Fruit fly (Drosophila melanogaster) whole organism, embryonic: ENCODE results near the gene CG6738.
A peak's percentile ranks its signal among the peaks of the same experiment; 100 is the strongest.

Experiments used
- Asciz ChIP-seq: fragments of 200-800 bp; sonication (Bioruptor generic); optimal IDR thresholded peaks from 2 replicates; lab custom pipeline; 2017; ENCODE audit warnings: missing biosample characterization, mild to moderate bottlenecking, missing genetic modification characterization, missing genetic modification reagents
- B-H2 ChIP-seq: fragments of 200-800 bp; sonication (Bioruptor generic); optimal IDR thresholded peaks from 2 replicates; lab custom pipeline; 2018; ENCODE audit warnings: missing biosample characterization, mild to moderate bottlenecking, missing genetic modification characterization
- CG10274 ChIP-seq: fragments of 200-800 bp; sonication (Bioruptor generic); optimal IDR thresholded peaks from 3 replicates; lab custom pipeline; 2017; ENCODE audit warnings: missing biosample characterization, mild to moderate bottlenecking, missing genetic modification characterization
- CG10321 ChIP-seq: fragments of 200-800 bp; sonication (Bioruptor generic); IDR thresholded peaks from 2 replicates; pipeline ENCODE4 v1.3.6; 2022; ENCODE audit warnings: missing biosample characterization, missing genetic modification characterization
- CG10462 ChIP-seq: fragments of 200-800 bp; sonication (Bioruptor generic); optimal IDR thresholded peaks from 2 replicates; lab custom pipeline; 2016; ENCODE audit warnings: missing biosample characterization, missing genetic modification characterization
- CG11093 ChIP-seq: fragments of 200-800 bp; sonication (Bioruptor generic); IDR thresholded peaks from 3 replicates; pipeline ENCODE4 v1.3.6; 2022; ENCODE audit warnings: missing biosample characterization, missing genetic modification characterization
- CG12236 ChIP-seq: fragments of 200-800 bp; sonication (Bioruptor generic); optimal IDR thresholded peaks from 2 replicates; lab custom pipeline; 2016; ENCODE audit warnings: missing biosample characterization, missing genetic modification characterization
- CG12744 ChIP-seq: fragments of 200-800 bp; sonication (Bioruptor generic); optimal IDR thresholded peaks from 2 replicates; lab custom pipeline; 2016; ENCODE audit warnings: missing biosample characterization, missing genetic modification characterization
- CG1529 ChIP-seq: fragments of 200-800 bp; sonication (Bioruptor generic); optimal IDR thresholded peaks from 3 replicates; lab custom pipeline; 2018; ENCODE audit warnings: missing biosample characterization, missing genetic modification characterization
- CG16863 ChIP-seq: fragments of 200-800 bp; sonication (Bioruptor generic); optimal IDR thresholded peaks from 3 replicates; lab custom pipeline; 2016; ENCODE audit warnings: missing biosample characterization, missing genetic modification characterization
- CG18262 ChIP-seq: fragments of 200-800 bp; optimal IDR thresholded peaks from 3 replicates; lab custom pipeline; 2019; ENCODE audit warnings: missing biosample characterization, mild to moderate bottlenecking, missing genetic modification characterization, moderate library complexity
- CG2889 ChIP-seq: fragments of 200-800 bp; sonication (Bioruptor generic); IDR thresholded peaks from 3 replicates; pipeline ENCODE4 v1.3.6; 2022; ENCODE audit warnings: missing biosample characterization, missing genetic modification characterization
- CG32767 ChIP-seq: fragments of 200-800 bp; sonication (Bioruptor generic); IDR thresholded peaks from 2 replicates; pipeline ENCODE4 v1.3.6; 2022; ENCODE audit warnings: missing biosample characterization, missing genetic modification characterization
- CG42726 ChIP-seq: fragments of 200-800 bp; sonication (Bioruptor generic); IDR thresholded peaks from 2 replicates; pipeline ENCODE4 v1.3.6; 2022; ENCODE audit warnings: missing biosample characterization, missing genetic modification characterization; ENCODE audit not compliant: partially characterized antibody
- CG4282 ChIP-seq: fragments of 200-800 bp; sonication (Bioruptor generic); optimal IDR thresholded peaks from 2 replicates; lab custom pipeline; 2016; ENCODE audit warnings: missing biosample characterization, missing genetic modification characterization
- CG5953 ChIP-seq: fragments of 200-800 bp; sonication (Bioruptor generic); IDR thresholded peaks from 2 replicates; pipeline ENCODE4 v1.3.6; 2022; ENCODE audit warnings: missing biosample characterization, missing genetic modification characterization
- CG6683 ChIP-seq: fragments of 200-800 bp; sonication (Bioruptor generic); optimal IDR thresholded peaks from 2 replicates; lab custom pipeline; 2017; ENCODE audit warnings: missing biosample characterization, mild to moderate bottlenecking, missing genetic modification characterization, missing genetic modification reagents
- CG8944 ChIP-seq: fragments of 200-800 bp; sonication (Bioruptor generic); optimal IDR thresholded peaks from 3 replicates; lab custom pipeline; 2016; ENCODE audit warnings: missing biosample characterization, missing genetic modification characterization
- CG9932 ChIP-seq: fragments of 200-800 bp; sonication (Bioruptor generic); IDR thresholded peaks from 2 replicates; pipeline ENCODE4 v1.3.6; 2022; ENCODE audit warnings: missing biosample characterization, missing genetic modification characterization
- CkIIα-i1 ChIP-seq: fragments of 200-800 bp; sonication (Bioruptor generic); IDR thresholded peaks from 2 replicates; pipeline ENCODE4 v1.3.6; 2022; ENCODE audit warnings: missing biosample characterization, missing genetic modification characterization
- Dip3 ChIP-seq: fragments of 200-800 bp; sonication (Bioruptor generic); optimal IDR thresholded peaks from 3 replicates; lab custom pipeline; 2016; ENCODE audit warnings: missing biosample characterization, missing genetic modification characterization
- Ets97D ChIP-seq: fragments of 200-800 bp; sonication (Bioruptor generic); optimal IDR thresholded peaks from 3 replicates; lab custom pipeline; 2016; ENCODE audit warnings: missing biosample characterization, missing genetic modification characterization
- Fer3 ChIP-seq: fragments of 200-800 bp; sonication (Bioruptor generic); optimal IDR thresholded peaks from 2 replicates; lab custom pipeline; 2018; ENCODE audit warnings: missing biosample characterization, mild to moderate bottlenecking, missing genetic modification characterization, moderate library complexity
- Gsc ChIP-seq: fragments of 200-800 bp; sonication (Bioruptor generic); IDR thresholded peaks from 2 replicates; pipeline ENCODE4 v1.3.6; 2022; ENCODE audit warnings: missing biosample characterization, missing genetic modification characterization
- Gug ChIP-seq: fragments of 200-800 bp; sonication (Bioruptor generic); IDR thresholded peaks from 4 replicates; pipeline ENCODE4 v1.3.6; 2022; ENCODE audit warnings: missing biosample characterization, missing genetic modification characterization
- MESR4 ChIP-seq: fragments of 200-800 bp; sonication (Bioruptor generic); optimal IDR thresholded peaks from 2 replicates; lab custom pipeline; 2018; ENCODE audit warnings: missing biosample characterization, mild to moderate bottlenecking, missing genetic modification characterization, moderate library complexity
- Mad ChIP-seq: fragments of 200-800 bp; sonication (Bioruptor generic); optimal IDR thresholded peaks from 2 replicates; lab custom pipeline; 2016; ENCODE audit warnings: missing biosample characterization, missing genetic modification characterization
- Neu2 ChIP-seq: fragments of 200-800 bp; sonication (Bioruptor generic); optimal IDR thresholded peaks from 3 replicates; lab custom pipeline; 2016; ENCODE audit warnings: missing biosample characterization, missing genetic modification characterization, borderline replicate concordance
- Nf-YA ChIP-seq: fragments of 200-800 bp; sonication (Bioruptor generic); IDR thresholded peaks from 2 replicates; pipeline ENCODE4 v1.3.6; 2022; ENCODE audit warnings: missing biosample characterization, missing genetic modification characterization
- Oaz ChIP-seq: fragments of 200-800 bp; sonication (Bioruptor generic); IDR thresholded peaks from 2 replicates; pipeline ENCODE4 v1.3.6; 2022; ENCODE audit warnings: missing biosample characterization, missing genetic modification characterization
- Ravus ChIP-seq: fragments of 200-800 bp; sonication (Bioruptor generic); IDR thresholded peaks from 2 replicates; pipeline ENCODE4 v1.3.6; 2022; ENCODE audit warnings: missing biosample characterization, missing genetic modification characterization
- Sin3A ChIP-seq: fragments of >200 bp; optimal IDR thresholded peaks from 2 replicates; lab custom pipeline; 2018
- abd-A ChIP-seq: fragments of 200-800 bp; sonication (Bioruptor generic); optimal IDR thresholded peaks from 3 replicates; lab custom pipeline; 2019; ENCODE audit warnings: missing biosample characterization, mild to moderate bottlenecking, missing genetic modification characterization, moderate library complexity
- ase ChIP-seq: fragments of 200-800 bp; sonication (Bioruptor generic); IDR thresholded peaks from 3 replicates; pipeline ENCODE4 v1.3.6; 2022; ENCODE audit warnings: missing biosample characterization, missing genetic modification characterization
- ato ChIP-seq: fragments of 200-800 bp; sonication (Bioruptor generic); IDR thresholded peaks from 2 replicates; pipeline ENCODE4 v1.3.6; 2022; ENCODE audit warnings: missing biosample characterization, missing genetic modification characterization; ENCODE audit not compliant: partially characterized antibody
- cg ChIP-seq: fragments of 200-800 bp; sonication (Bioruptor generic); optimal IDR thresholded peaks from 3 replicates; lab custom pipeline; 2019; ENCODE audit warnings: missing biosample characterization, mild to moderate bottlenecking, missing genetic modification characterization, moderate library complexity
- corto ChIP-seq: fragments of 200-800 bp; sonication (Bioruptor generic); optimal IDR thresholded peaks from 2 replicates; lab custom pipeline; 2016; ENCODE audit warnings: missing biosample characterization, mild to moderate bottlenecking, missing genetic modification characterization, moderate library complexity
- ems ChIP-seq: fragments of 200-800 bp; sonication (Bioruptor generic); optimal IDR thresholded peaks from 3 replicates; lab custom pipeline; 2016; ENCODE audit warnings: missing biosample characterization, missing genetic modification characterization
- gcm ChIP-seq: fragments of 200-800 bp; sonication (Bioruptor generic); optimal IDR thresholded peaks from 2 replicates; lab custom pipeline; 2019; ENCODE audit warnings: missing biosample characterization, mild to moderate bottlenecking, missing genetic modification characterization, moderate library complexity
- her ChIP-seq: fragments of 200-800 bp; sonication (Bioruptor generic); optimal IDR thresholded peaks from 2 replicates; lab custom pipeline; 2016; ENCODE audit warnings: missing biosample characterization, missing genetic modification characterization
- mld ChIP-seq: fragments of 200-800 bp; sonication (Bioruptor generic); IDR thresholded peaks from 3 replicates; pipeline ENCODE4 v1.3.6; 2022; ENCODE audit warnings: missing biosample characterization, missing genetic modification characterization; ENCODE audit not compliant: partially characterized antibody
- nau ChIP-seq: fragments of 200-800 bp; sonication (Bioruptor generic); optimal IDR thresholded peaks from 3 replicates; lab custom pipeline; 2017; ENCODE audit warnings: missing biosample characterization, mild to moderate bottlenecking, missing genetic modification characterization, missing genetic modification reagents
- pnt ChIP-seq: fragments of 200-800 bp; sonication (Bioruptor generic); optimal IDR thresholded peaks from 3 replicates; lab custom pipeline; 2016; ENCODE audit warnings: missing biosample characterization, missing genetic modification characterization
- pzg ChIP-seq: fragments of 200-800 bp; sonication (Bioruptor generic); optimal IDR thresholded peaks from 3 replicates; lab custom pipeline; 2018; ENCODE audit warnings: missing biosample characterization, mild to moderate bottlenecking, missing genetic modification characterization, moderate library complexity
- ranshi ChIP-seq: fragments of 200-800 bp; sonication (Bioruptor generic); IDR thresholded peaks from 2 replicates; pipeline ENCODE4 v1.3.6; 2022; ENCODE audit warnings: missing biosample characterization, missing genetic modification characterization
- row ChIP-seq: fragments of 200-800 bp; sonication (Bioruptor generic); IDR thresholded peaks from 3 replicates; pipeline ENCODE4 v1.3.6; 2022; ENCODE audit warnings: missing biosample characterization, missing genetic modification characterization
- seq ChIP-seq: fragments of 200-800 bp; sonication (Bioruptor generic); IDR thresholded peaks from 2 replicates; pipeline ENCODE4 v1.3.6; 2022; ENCODE audit warnings: missing biosample characterization, missing genetic modification characterization
- slbo ChIP-seq: fragments of 200-800 bp; sonication (Bioruptor generic); IDR thresholded peaks from 2 replicates; pipeline ENCODE4 v1.3.6; 2022; ENCODE audit warnings: missing biosample characterization, missing genetic modification characterization
- slp2 ChIP-seq: fragments of 200-800 bp; sonication (Bioruptor generic); optimal IDR thresholded peaks from 2 replicates; lab custom pipeline; 2016; ENCODE audit warnings: missing biosample characterization, missing genetic modification characterization
- so ChIP-seq: fragments of 200-800 bp; sonication (Bioruptor generic); IDR thresholded peaks from 3 replicates; pipeline ENCODE4 v1.3.6; 2022; ENCODE audit warnings: missing biosample characterization, missing genetic modification characterization
- sqz ChIP-seq: fragments of 200-800 bp; sonication (Bioruptor generic); optimal IDR thresholded peaks from 3 replicates; lab custom pipeline; 2018; ENCODE audit warnings: missing biosample characterization, mild to moderate bottlenecking, missing genetic modification characterization

The CG6738 gene

DNA sequence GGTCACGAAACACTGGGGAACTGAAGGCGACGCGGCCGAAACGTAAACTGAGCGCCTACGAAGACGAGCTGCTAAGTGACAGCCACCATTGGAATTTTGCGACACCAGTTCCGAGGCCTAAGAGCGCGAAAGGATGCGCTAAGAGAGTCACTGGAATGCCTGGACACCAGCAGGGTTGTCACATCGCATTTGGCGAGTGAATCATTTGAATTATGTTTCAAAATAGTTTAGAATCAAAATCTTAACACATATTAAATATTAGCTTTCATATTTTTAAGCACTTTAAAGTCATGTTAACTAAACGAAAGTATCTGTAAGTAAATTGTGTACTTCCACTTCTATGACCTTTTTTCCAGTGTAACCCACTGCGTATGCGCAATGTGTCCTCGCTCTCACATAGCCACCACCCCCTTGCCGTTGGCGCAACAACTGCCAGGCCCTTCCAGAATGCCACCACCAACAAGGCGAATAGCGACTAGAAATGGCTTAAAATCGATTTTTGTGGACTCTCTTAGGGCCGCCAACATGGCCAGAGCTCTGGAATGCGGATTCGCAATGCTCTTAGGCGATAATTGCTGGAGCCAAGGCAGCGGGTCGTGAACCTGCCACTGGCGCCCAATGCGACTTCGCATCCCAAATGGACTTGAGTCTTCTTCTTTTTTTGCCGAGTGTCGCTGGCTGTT is 13.5 kb downstream of the CG6738 start, which contains the start of gene Cow (continued):
- TF ChIP-seq mld (GFP tag; lab: Robert Waterston, UW) (no peak), corto (GFP tag; lab: Kevin White, UChicago) (no peak), CG12236 (no peak), B-H2 (peak; percentile 27), row (GFP tag; lab: Robert Waterston, UW) (peak; percentile 84), nau (peak; percentile 56), CG6683 (GFP tag; lab: Kevin White, UChicago) (peak; percentile 80), CG1529 (GFP tag; lab: Kevin White, UChicago) (no peak), pzg (GFP tag; lab: Kevin White, UChicago) (peak; percentile 4), Oaz (0 out of 2 replicates have a peak, but pooled peaks have one; percentile 38), CG42726 (GFP tag; lab: Robert Waterston, UW) (no peak), CG16863 (GFP tag; lab: Kevin White, UChicago) (peak; percentile 41), Ravus (GFP tag; lab: Robert Waterston, UW) (no peak), CG2889 (GFP tag; lab: Robert Waterston, UW) (no peak; the same call in 2 of the 3 replicates), abd-A (tag; lab: Kevin White, UChicago) (no peak), ems (GFP tag; lab: Kevin White, UChicago) (peak; percentile 36), Ets97D (no peak), CG8944 (GFP tag; lab: Kevin White, UChicago) (no peak), CkIIα-i1 (no peak), CG10321 (no peak), seq (GFP tag; lab: Robert Waterston, UW) (peak; percentile 60; the same call in 1 of the 2 replicates), Dip3 (GFP tag; lab: Kevin White, UChicago) (peak; percentile 54), Nf-YA (peak; percentile 19; the same call in 1 of the 2 replicates), Mad (GFP tag; lab: Kevin White, UChicago) (peak; percentile 16), MESR4 (no peak), slp2 (GFP tag; lab: Kevin White, UChicago) (peak; percentile 14), CG18262 (tag; lab: Kevin White, UChicago) (peak; percentile 31), Fer3 (tag; lab: Kevin White, UChicago) (peak; percentile 60), CG9932 (peak; percentile 70), ase (GFP tag; lab: Robert Waterston, UW) (peak; percentile 24; the same call in 1 of the 3 replicates), her (GFP tag; lab: Kevin White, UChicago) (peak; percentile 32), pnt (peak; percentile 26), sqz (GFP tag; lab: Kevin White, UChicago) (no peak), CG11093 (GFP tag; lab: Robert Waterston, UW) (no peak), CG5953 (GFP tag; lab: Robert Waterston, UW) (no peak), ato (GFP tag; lab: Robert Waterston, UW) (no peak), ranshi (GFP tag; lab: Robert Waterston, UW) (peak; percentile 51; the same call in 1 of the 2 replicates), Sin3A (no peak), CG10274 (GFP tag; lab: Kevin White, UChicago) (no peak), so (peak; percentile 70; the same call in 1 of the 3 replicates), Neu2 (GFP tag; lab: Kevin White, UChicago) (no peak), Asciz (GFP tag; lab: Kevin White, UChicago) (peak; percentile 42), Gsc (GFP tag; lab: Robert Waterston, UW) (no peak), CG10462 (no peak), CG12744 (GFP tag; lab: Kevin White, UChicago) (no peak), slbo (GFP tag; lab: Robert Waterston, UW) (peak; percentile 75), Gug (peak; percentile 30; the same call in 1 of the 4 replicates), cg (GFP tag; lab: Kevin White, UChicago) (no peak), gcm (GFP tag; lab: Kevin White, UChicago) (no peak), CG4282 (peak; percentile 20), CG32767 (GFP tag; lab: Robert Waterston, UW) (peak; percentile 58; the same call in 1 of the 2 replicates)
